Worm (Caenorhabditis elegans): ENCODE results near the gene T22C8.6.

DNA sequence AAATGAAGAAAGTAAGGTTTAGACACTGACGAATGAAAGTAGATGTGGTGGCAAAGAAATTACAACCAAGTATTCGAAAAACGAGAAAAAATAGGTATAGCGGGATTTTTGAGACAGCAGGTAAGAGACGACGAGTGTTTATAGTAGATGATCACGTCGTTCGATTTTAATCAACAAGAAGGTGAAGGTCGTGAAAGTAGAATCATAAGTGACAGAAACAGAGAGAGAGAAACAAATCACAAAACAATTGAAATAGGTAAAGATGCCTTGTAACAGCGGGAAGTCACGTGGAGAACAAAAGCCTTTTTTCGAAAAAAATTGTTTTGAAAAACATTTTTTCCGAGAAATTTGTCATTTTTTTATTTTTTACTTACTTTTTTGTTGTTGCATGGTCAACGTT, at the start of gene T22C8.6:
- TF ChIP-seq klf-2 (GFP tag; conservative IDR thresholded peaks at IDR 0.05) (no peak), med-1 (GFP tag; optimal IDR thresholded peaks at IDR 0.05; ENCODE audit: insufficient read depth) (no peak)

All from whole organism, midembryonic.